Worm (Caenorhabditis elegans): ENCODE data around the gene Y45F3A.9.

The Y45F3A.9 gene

DNA sequence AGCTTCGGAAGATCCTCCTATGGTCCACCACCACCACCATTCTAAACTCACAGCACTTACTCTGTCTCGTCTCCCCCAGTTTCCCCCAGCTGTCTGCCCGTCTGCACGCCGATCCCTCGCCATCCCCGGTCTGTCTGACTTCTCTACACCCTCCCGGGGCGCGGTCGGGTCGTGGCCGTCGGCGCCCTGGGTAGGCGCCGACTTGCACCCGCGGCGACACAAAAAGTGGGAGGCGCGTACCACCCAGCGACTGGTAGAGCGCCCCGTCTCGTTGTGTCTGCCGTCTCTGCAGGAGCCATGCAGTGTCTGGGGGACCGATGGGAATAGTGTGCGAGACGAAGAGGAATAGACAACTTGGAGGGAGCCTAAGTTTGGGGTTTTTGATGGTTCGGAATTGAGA lies 39.1 kb upstream of the Y45F3A.9 start (continued):
- TF ChIP-seq daf-12 (tag; optimal IDR thresholded peaks at IDR 0.05) (no peak), R02D3.7 (tag; optimal IDR thresholded peaks at IDR 0.05) (no peak), snpc-4 (tag; optimal IDR thresholded peaks at IDR 0.05) (no peak), ZK546.5 (tag; optimal IDR thresholded peaks at IDR 0.05) (peak in 1 of 2 experiments; percentile 33), zag-1 (tag; optimal IDR thresholded peaks at IDR 0.05) (no peak), ztf-11 (tag; optimal IDR thresholded peaks at IDR 0.05) (no peak), lin-13 (GFP tag; optimal IDR thresholded peaks at IDR 0.05) (peak; percentile 77), ces-1 (GFP tag; optimal IDR thresholded peaks at IDR 0.05) (no peak), egl-43 (GFP tag; IDR thresholded peaks at IDR 0.05) (peak; percentile 95), nhr-25 (tag; optimal IDR thresholded peaks at IDR 0.05; ENCODE audit: borderline replicate concordance, insufficient read depth) (peak; percentile 81), unc-130 (GFP tag; optimal IDR thresholded peaks at IDR 0.05) (no peak), pqm-1 (tag; optimal IDR thresholded peaks at IDR 0.05) (no peak), lsy-2 (tag; optimal IDR thresholded peaks at IDR 0.05) (peak; percentile 71 to 87), unc-39 (tag; optimal IDR thresholded peaks at IDR 0.05) (no peak), sdz-12 (GFP tag; optimal IDR thresholded peaks at IDR 0.05) (no peak), fos-1 (tag; optimal IDR thresholded peaks at IDR 0.05) (no peak), lin-15B (tag; optimal IDR thresholded peaks at IDR 0.05) (no peak), rbr-2 (tag; optimal IDR thresholded peaks at IDR 0.05) (peak; percentile 92), Y48G9A.11 (GFP tag; IDR thresholded peaks at IDR 0.05) (no peak), nhr-28 (tag; optimal IDR thresholded peaks at IDR 0.05) (peak; percentile 74), zip-2 (tag; optimal IDR thresholded peaks at IDR 0.05) (peak; percentile 3), php-3 (GFP tag; IDR thresholded peaks at IDR 0.05) (peak; percentile 72; the same call in 1 of the 2 replicates), aha-1 (tag) (peak; percentile 99), nhr-76 (tag; optimal IDR thresholded peaks at IDR 0.05) (no peak), zip-11 (GFP tag; IDR thresholded peaks at IDR 0.05) (0 out of 2 replicates have a peak, but pooled peaks have one; percentile 51), hif-1 (tag; optimal IDR thresholded peaks at IDR 0.05) (peak; percentile 21 to 81), dve-1 (tag; optimal IDR thresholded peaks at IDR 0.05; ENCODE audit: insufficient read depth) (peak; percentile 93), set-16 (GFP tag; IDR thresholded peaks at IDR 0.05) (peak; percentile 100)

DNA sequence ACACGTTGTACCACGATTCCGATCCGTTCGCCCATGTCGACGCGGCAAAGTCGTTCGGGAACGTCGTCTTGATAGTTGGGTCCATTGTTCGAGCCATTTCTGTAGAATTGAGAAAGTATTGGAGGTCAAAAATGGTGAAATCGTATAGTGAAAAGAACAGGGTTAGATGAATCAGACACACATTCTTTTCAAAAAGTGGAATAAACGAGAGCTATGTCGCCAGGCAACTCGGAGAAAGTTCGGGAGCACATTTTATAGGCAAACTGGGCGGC lies 38.4 kb upstream of the Y45F3A.9 start, which contains the start of gene Y39A1A.9:
TSS of gene Y39A1A.9 (minus strand) at position 99 of the 272 bp plus-strand sequence.
- no peak for TF ChIP-seq dmd-6 (GFP tag; IDR thresholded peaks at IDR 0.05)
- no peak for TF ChIP-seq nhr-11 (tag; optimal IDR thresholded peaks at IDR 0.05)
- TF ChIP-seq saeg-2 (GFP tag; IDR thresholded peaks at IDR 0.05), result no peak
- no peak for TF ChIP-seq F44E2.7 (GFP tag; IDR thresholded peaks at IDR 0.05)
- TF ChIP-seq nhr-6 (tag; optimal IDR thresholded peaks at IDR 0.05), result no peak
- no peak for TF ChIP-seq hif-1 (tag; optimal IDR thresholded peaks at IDR 0.05)
- TF ChIP-seq sdz-12 (GFP tag; optimal IDR thresholded peaks at IDR 0.05), result no peak
- no peak for TF ChIP-seq nhr-111 (GFP tag; optimal IDR thresholded peaks at IDR 0.05)
- no peak for TF ChIP-seq F37D6.2 (tag; optimal IDR thresholded peaks at IDR 0.05)
- no peak for TF ChIP-seq ceh-20 (GFP tag; IDR thresholded peaks at IDR 0.05)
- TF ChIP-seq mxl-3 (GFP tag; optimal IDR thresholded peaks at IDR 0.05), result no peak
- TF ChIP-seq aha-1 (tag), result peak; percentile 91
- TF ChIP-seq zip-11 (GFP tag; IDR thresholded peaks at IDR 0.05), result no peak
- TF ChIP-seq lin-15B (tag; optimal IDR thresholded peaks at IDR 0.05), result no peak
- TF ChIP-seq fos-1 (tag; optimal IDR thresholded peaks at IDR 0.05), result no peak
- TF ChIP-seq unc-62 (GFP tag; optimal IDR thresholded peaks at IDR 0.05 in 1 of 2), result peak in 1 of 2 experiments; percentile 46
- TF ChIP-seq unc-62 (tag; optimal IDR thresholded peaks at IDR 0.05), result no peak
- TF ChIP-seq nhr-237 (tag; optimal IDR thresholded peaks at IDR 0.05), result no peak

All from whole organism, L4 larva.